Fruit fly (Drosophila melanogaster) whole organism, embryonic: ENCODE measurements around the gene kis.
A peak's percentile ranks its signal among the peaks of the same experiment; 100 is the strongest.

Experiments
- Blimp-1 ChIP-seq: fragments of 200-800 bp; sonication (Bioruptor generic); optimal IDR thresholded peaks from 3 replicates; lab custom pipeline; 2018; ENCODE audit warnings: missing biosample characterization, missing genetic modification characterization, mild to moderate bottlenecking, moderate library complexity, missing genetic modification reagents
- CG10654 ChIP-seq: fragments of 200-800 bp; sonication (Bioruptor generic); optimal IDR thresholded peaks from 2 replicates; lab custom pipeline; 2016; ENCODE audit warnings: missing biosample characterization, missing genetic modification characterization
- CG11093 ChIP-seq: fragments of 200-800 bp; sonication (Bioruptor generic); IDR thresholded peaks from 3 replicates; pipeline ENCODE4 v1.3.6; 2022; ENCODE audit warnings: missing biosample characterization, missing genetic modification characterization
- CG11504 ChIP-seq: fragments of 200-800 bp; sonication (Bioruptor generic); optimal IDR thresholded peaks from 3 replicates; lab custom pipeline; 2019; ENCODE audit warnings: missing biosample characterization, mild to moderate bottlenecking, missing genetic modification characterization, moderate library complexity
- CG12155 ChIP-seq: fragments of 200-800 bp; sonication (Bioruptor generic); optimal IDR thresholded peaks from 3 replicates; lab custom pipeline; 2016; ENCODE audit warnings: missing biosample characterization, missing genetic modification characterization
- CG12219 ChIP-seq: fragments of 200-800 bp; sonication (Bioruptor generic); optimal IDR thresholded peaks from 3 replicates; lab custom pipeline; 2018; ENCODE audit warnings: missing biosample characterization, mild to moderate bottlenecking, missing genetic modification characterization
- CG12236 ChIP-seq: fragments of 200-800 bp; sonication (Bioruptor generic); optimal IDR thresholded peaks from 2 replicates; lab custom pipeline; 2016; ENCODE audit warnings: missing biosample characterization, missing genetic modification characterization
- CG12299 ChIP-seq: fragments of 200-800 bp; sonication (Bioruptor generic); optimal IDR thresholded peaks from 2 replicates; lab custom pipeline; 2018; ENCODE audit warnings: missing biosample characterization, mild to moderate bottlenecking, missing genetic modification characterization
- CG1233 ChIP-seq: fragments of 200-800 bp; sonication (Bioruptor generic); optimal IDR thresholded peaks from 4 replicates; lab custom pipeline; 2018; ENCODE audit warnings: missing biosample characterization, mild to moderate bottlenecking, missing genetic modification characterization
- CG14441 ChIP-seq: fragments of 200-800 bp; sonication (Bioruptor generic); IDR thresholded peaks from 2 replicates; pipeline ENCODE4 v1.3.6; 2022; ENCODE audit warnings: missing biosample characterization, missing genetic modification characterization
- CG17186 ChIP-seq: fragments of 200-800 bp; sonication (Bioruptor generic); optimal IDR thresholded peaks from 3 replicates; lab custom pipeline; 2017; ENCODE audit warnings: missing biosample characterization, missing genetic modification reagents, missing genetic modification characterization
- CG2120 ChIP-seq: fragments of 200-800 bp; sonication (Bioruptor generic); optimal IDR thresholded peaks from 3 replicates; lab custom pipeline; 2016; ENCODE audit warnings: missing biosample characterization, missing genetic modification characterization
- CG31224 ChIP-seq: fragments of 200-800 bp; sonication (Bioruptor generic); IDR thresholded peaks from 2 replicates; pipeline ENCODE4 v1.3.6; 2022; ENCODE audit warnings: missing biosample characterization, missing genetic modification characterization
- CG33557 ChIP-seq: fragments of 200-800 bp; sonication (Bioruptor generic); optimal IDR thresholded peaks from 2 replicates; lab custom pipeline; 2019; ENCODE audit warnings: missing biosample characterization, mild to moderate bottlenecking, missing genetic modification characterization, moderate library complexity
- CG3407 ChIP-seq: fragments of 200-800 bp; sonication (Bioruptor generic); optimal IDR thresholded peaks from 2 replicates; lab custom pipeline; 2018; ENCODE audit warnings: missing biosample characterization, mild to moderate bottlenecking, missing genetic modification characterization
- CG3847 ChIP-seq: fragments of 200-800 bp; sonication (Bioruptor generic); IDR thresholded peaks from 2 replicates; pipeline ENCODE4 v1.3.6; 2022; ENCODE audit warnings: missing biosample characterization, missing genetic modification characterization
- CG6254 ChIP-seq: fragments of 200-800 bp; sonication (Bioruptor generic); optimal IDR thresholded peaks from 3 replicates; lab custom pipeline; 2017; ENCODE audit warnings: mild to moderate bottlenecking, missing biosample characterization, missing genetic modification reagents, missing genetic modification characterization
- CG6654 ChIP-seq: fragments of 200-800 bp; sonication (Bioruptor generic); optimal IDR thresholded peaks from 2 replicates; lab custom pipeline; 2017; ENCODE audit warnings: missing biosample characterization, mild to moderate bottlenecking, missing genetic modification characterization
- CG7839 ChIP-seq: fragments of 200-800 bp; sonication (Bioruptor generic); optimal IDR thresholded peaks from 3 replicates; lab custom pipeline; 2018; ENCODE audit warnings: missing biosample characterization, mild to moderate bottlenecking, missing genetic modification characterization, moderate library complexity
- CG8388 ChIP-seq: fragments of 200-800 bp; sonication (Bioruptor generic); optimal IDR thresholded peaks from 2 replicates; lab custom pipeline; 2019; ENCODE audit warnings: missing biosample characterization, mild to moderate bottlenecking, missing genetic modification characterization, moderate library complexity
- CG9215 ChIP-seq: fragments of 200-800 bp; sonication (Bioruptor generic); IDR thresholded peaks from 2 replicates; pipeline ENCODE4 v1.3.6; 2022; ENCODE audit warnings: missing biosample characterization, missing genetic modification characterization
- CG9817 ChIP-seq: fragments of 200-800 bp; sonication (Bioruptor generic); optimal IDR thresholded peaks from 2 replicates; lab custom pipeline; 2018; ENCODE audit warnings: missing biosample characterization, mild to moderate bottlenecking, missing genetic modification characterization, moderate library complexity
- Dek ChIP-seq: fragments of 200-800 bp; sonication (Bioruptor generic); optimal IDR thresholded peaks from 3 replicates; lab custom pipeline; 2019; ENCODE audit warnings: missing biosample characterization, mild to moderate bottlenecking, missing genetic modification characterization, moderate library complexity
- Eip74EF ChIP-seq, 2 experiments: fragments of 200-800 bp in 1 of 2; fragments of >200 bp in 1 of 2; sonication (Bioruptor generic) in 1 of 2; optimal IDR thresholded peaks; 2 replicates each; lab custom pipeline; 2017 to 2019; ENCODE audit warnings: missing biosample characterization in 2 of 2, missing genetic modification characterization in 2 of 2, mild to moderate bottlenecking in 1 of 2, moderate library complexity in 1 of 2
- HHEX ChIP-seq: fragments of 200-800 bp; sonication (Bioruptor generic); optimal IDR thresholded peaks from 3 replicates; lab custom pipeline; 2017; ENCODE audit warnings: missing biosample characterization, mild to moderate bottlenecking, missing genetic modification characterization, missing genetic modification reagents
- Ptx1 ChIP-seq: fragments of 200-800 bp; sonication (Bioruptor generic); IDR thresholded peaks from 2 replicates; pipeline ENCODE4 v1.3.6; 2022; ENCODE audit warnings: missing biosample characterization, missing genetic modification characterization
- Sox100B ChIP-seq: fragments of 200-800 bp; sonication (Bioruptor generic); optimal IDR thresholded peaks from 3 replicates; lab custom pipeline; 2018; ENCODE audit warnings: missing biosample characterization, mild to moderate bottlenecking, missing genetic modification characterization
- Trl ChIP-seq, 3 experiments: fragments of >200 bp in 2 of 3; fragments of 200-800 bp in 1 of 3; sonication (Bioruptor generic) in 1 of 3; optimal IDR thresholded peaks; 2 replicates in 1 of 3; 3 replicates in 2 of 3; lab custom pipeline; 2016 to 2017; ENCODE audit warnings: missing biosample characterization in 1 of 3, missing genetic modification characterization in 1 of 3
- amos ChIP-seq: fragments of 200-800 bp; sonication (Bioruptor generic); IDR thresholded peaks from 2 replicates; pipeline ENCODE4 v1.3.6; 2022; ENCODE audit warnings: missing biosample characterization, missing genetic modification characterization; ENCODE audit not compliant: partially characterized antibody
- bbx ChIP-seq: fragments of 200-800 bp; sonication (Bioruptor generic); IDR thresholded peaks from 2 replicates; pipeline ENCODE4 v1.3.6; 2022; ENCODE audit warnings: missing biosample characterization, missing genetic modification characterization; ENCODE audit not compliant: partially characterized antibody
- cato ChIP-seq: fragments of 200-800 bp; sonication (Bioruptor generic); optimal IDR thresholded peaks from 2 replicates; lab custom pipeline; 2016; ENCODE audit warnings: missing biosample characterization, missing genetic modification characterization, borderline replicate concordance
- crc ChIP-seq: fragments of 200-800 bp; sonication (Bioruptor generic); optimal IDR thresholded peaks from 2 replicates; lab custom pipeline; 2016; ENCODE audit warnings: missing biosample characterization, missing genetic modification characterization
- croc ChIP-seq: fragments of 200-800 bp; sonication (Bioruptor generic); conservative IDR thresholded peaks from 3 replicates; pipeline ENCODE4 v1.3.6; 2022; ENCODE audit warnings: missing biosample characterization, missing genetic modification characterization
- cwo ChIP-seq: fragments of 200-800 bp; sonication (Bioruptor generic); optimal IDR thresholded peaks from 3 replicates; lab custom pipeline; 2017; ENCODE audit warnings: missing biosample characterization, missing genetic modification characterization, mild to moderate bottlenecking, moderate library complexity, missing genetic modification reagents
- grau ChIP-seq: fragments of 200-800 bp; optimal IDR thresholded peaks from 3 replicates; lab custom pipeline; 2019; ENCODE audit warnings: missing biosample characterization, mild to moderate bottlenecking, missing genetic modification characterization, moderate library complexity
- gt ChIP-seq: fragments of 200-800 bp; sonication (Bioruptor generic); IDR thresholded peaks from 2 replicates; pipeline ENCODE4 v1.3.6; 2022; ENCODE audit warnings: missing biosample characterization, missing genetic modification characterization
- lab ChIP-seq: fragments of 200-800 bp; sonication (Bioruptor generic); optimal IDR thresholded peaks from 3 replicates; lab custom pipeline; 2017; ENCODE audit warnings: missing biosample characterization, missing genetic modification characterization, mild to moderate bottlenecking, moderate library complexity, missing genetic modification reagents
- mld ChIP-seq: fragments of 200-800 bp; sonication (Bioruptor generic); IDR thresholded peaks from 3 replicates; pipeline ENCODE4 v1.3.6; 2022; ENCODE audit warnings: missing biosample characterization, missing genetic modification characterization; ENCODE audit not compliant: partially characterized antibody
- ranshi ChIP-seq: fragments of 200-800 bp; sonication (Bioruptor generic); IDR thresholded peaks from 2 replicates; pipeline ENCODE4 v1.3.6; 2022; ENCODE audit warnings: missing biosample characterization, missing genetic modification characterization
- sd ChIP-seq: fragments of 200-800 bp; sonication (Bioruptor generic); optimal IDR thresholded peaks from 3 replicates; lab custom pipeline; 2018; ENCODE audit warnings: missing biosample characterization, mild to moderate bottlenecking, missing genetic modification characterization, moderate library complexity
- sisA ChIP-seq: fragments of 200-800 bp; sonication (Bioruptor generic); IDR thresholded peaks from 2 replicates; pipeline ENCODE4 v1.3.6; 2022; ENCODE audit warnings: missing biosample characterization, missing genetic modification characterization
- sug ChIP-seq: fragments of 200-800 bp; optimal IDR thresholded peaks from 2 replicates; lab custom pipeline; 2019; ENCODE audit warnings: missing biosample characterization, mild to moderate bottlenecking, missing genetic modification characterization, moderate library complexity
- tap ChIP-seq: fragments of 200-800 bp; optimal IDR thresholded peaks from 3 replicates; lab custom pipeline; 2019; ENCODE audit warnings: missing biosample characterization, mild to moderate bottlenecking, missing genetic modification characterization, moderate library complexity
- tio ChIP-seq: fragments of 200-800 bp; sonication (Bioruptor generic); optimal IDR thresholded peaks from 2 replicates; lab custom pipeline; 2017; ENCODE audit warnings: missing biosample characterization, missing genetic modification characterization, inconsistent platforms
- twi ChIP-seq: fragments of 200-800 bp; optimal IDR thresholded peaks from 2 replicates; lab custom pipeline; 2019; ENCODE audit warnings: missing biosample characterization, mild to moderate bottlenecking, missing genetic modification characterization, moderate library complexity
- z ChIP-seq: fragments of 200-800 bp; sonication (Bioruptor generic); IDR thresholded peaks from 3 replicates; pipeline ENCODE4 v1.3.6; 2022; ENCODE audit warnings: missing biosample characterization, missing genetic modification characterization
- zfh2 ChIP-seq: fragments of 200-800 bp; sonication (Bioruptor generic); optimal IDR thresholded peaks from 2 replicates; lab custom pipeline; 2016; ENCODE audit warnings: missing biosample characterization, missing genetic modification characterization

Gene kis

DNA sequence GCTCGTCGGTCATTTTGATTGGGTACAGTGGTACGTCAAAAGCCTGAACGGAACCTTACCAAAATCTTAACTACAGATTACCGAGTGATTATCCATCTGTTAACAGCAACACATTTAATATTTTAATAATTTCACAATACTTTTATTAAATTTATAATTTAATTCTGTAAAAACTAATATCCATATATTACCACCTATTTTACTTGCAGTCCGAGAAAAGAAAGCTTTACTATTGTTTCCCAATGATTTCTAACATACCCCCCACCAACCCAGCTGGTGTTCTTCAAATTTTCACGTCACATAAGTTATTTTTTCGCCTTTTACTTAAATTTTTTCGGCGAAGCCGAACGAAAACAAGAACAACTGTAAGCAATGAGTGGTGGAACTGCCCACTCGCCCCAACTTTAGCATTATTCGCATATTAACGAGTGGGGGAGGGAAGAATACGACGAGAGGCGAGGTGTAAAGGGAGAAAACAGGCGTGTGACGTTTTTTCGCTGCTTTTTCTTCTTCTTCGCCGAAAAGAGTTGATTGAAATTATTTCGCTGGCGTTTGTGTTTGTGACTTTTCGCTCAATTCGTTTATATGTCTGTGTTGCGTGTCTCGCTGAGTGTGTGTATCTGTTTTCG lies 2.7 kb downstream of the kis start (continued):
- TF ChIP-seq CG6654 (GFP tag; lab: Kevin White, UChicago) = peak; percentile 39
- TF ChIP-seq CG9215 (GFP tag; lab: Robert Waterston, UW) = peak; percentile 61; the same call in 1 of the 2 replicates
- TF ChIP-seq ranshi (GFP tag; lab: Robert Waterston, UW) = peak; percentile 56; the same call in 1 of the 2 replicates
- TF ChIP-seq CG6254 (GFP tag; lab: Kevin White, UChicago) = peak; percentile 20
- peak; percentile 9 for TF ChIP-seq CG3407 (GFP tag; lab: Kevin White, UChicago)
- no peak for TF ChIP-seq twi (tag; lab: Kevin White, UChicago)
- peak; percentile 7 for TF ChIP-seq cato (GFP tag; lab: Kevin White, UChicago)
- no peak for TF ChIP-seq gt (GFP tag; lab: Robert Waterston, UW)
- TF ChIP-seq Trl (optimal IDR thresholded peaks at IDR 0.05; lab: Kevin White, UChicago) = peak in 1 of 2 experiments; percentile 45
- no peak for TF ChIP-seq Trl (GFP tag; optimal IDR thresholded peaks at IDR 0.05; lab: Kevin White, UChicago)
- 0 out of 2 replicates have a peak, but pooled peaks have one; percentile 12 for TF ChIP-seq sisA (GFP tag; lab: Robert Waterston, UW)
- peak; percentile 99 for TF ChIP-seq CG12155
- no peak for TF ChIP-seq CG33557 (GFP tag; lab: Kevin White, UChicago)
- peak; percentile 66 for TF ChIP-seq CG2120 (GFP tag; lab: Kevin White, UChicago)
- TF ChIP-seq z (GFP tag; lab: Robert Waterston, UW) = no peak
- TF ChIP-seq Eip74EF (GFP tag; optimal IDR thresholded peaks at IDR 0.05; lab: Kevin White, UChicago) = peak in 1 of 2 experiments; percentile 10
- TF ChIP-seq CG8388 (GFP tag; lab: Kevin White, UChicago) = peak; percentile 29
- 0 out of 2 replicates have a peak, but pooled peaks have one; percentile 38 for TF ChIP-seq CG14441
- TF ChIP-seq cwo (GFP tag; lab: Kevin White, UChicago) = peak; percentile 85
- peak; percentile 61 for TF ChIP-seq sd (tag; lab: Kevin White, UChicago)
- TF ChIP-seq CG3847 (GFP tag; lab: Robert Waterston, UW) = peak; percentile 45; the same call in 1 of the 2 replicates
- TF ChIP-seq crc (GFP tag; lab: Kevin White, UChicago) = no peak
- TF ChIP-seq Ptx1 = peak; percentile 55
- 0 out of 3 replicates have a peak, but pooled peaks have one; percentile 40 for TF ChIP-seq CG11093 (GFP tag; lab: Robert Waterston, UW)
- TF ChIP-seq bbx (GFP tag; lab: Robert Waterston, UW) = no peak
- TF ChIP-seq grau (tag; lab: Kevin White, UChicago) = peak; percentile 94
- peak; percentile 73 for TF ChIP-seq HHEX (GFP tag; lab: Kevin White, UChicago)
- TF ChIP-seq zfh2 (GFP tag; lab: Kevin White, UChicago) = peak; percentile 24
- TF ChIP-seq lab (GFP tag; lab: Kevin White, UChicago) = peak; percentile 87
- peak; percentile 55 for TF ChIP-seq sug
- TF ChIP-seq mld (GFP tag; lab: Robert Waterston, UW) = no peak
- peak; percentile 22 for TF ChIP-seq CG10654 (GFP tag; lab: Kevin White, UChicago)
- peak; percentile 38 for TF ChIP-seq CG9817 (tag; lab: Kevin White, UChicago)
- peak; percentile 14; the same call in 1 of the 2 replicates for TF ChIP-seq amos (GFP tag; lab: Robert Waterston, UW)
- TF ChIP-seq Sox100B (GFP tag; lab: Kevin White, UChicago) = peak; percentile 50
- TF ChIP-seq croc (GFP tag; lab: Robert Waterston, UW) = no peak
- peak; percentile 43 for TF ChIP-seq Blimp-1 (GFP tag; lab: Kevin White, UChicago)
- TF ChIP-seq CG1233 (GFP tag; lab: Kevin White, UChicago) = peak; percentile 41
- TF ChIP-seq CG17186 = no peak
- peak; percentile 33 for TF ChIP-seq tio
- peak; percentile 9 for TF ChIP-seq CG12219
- TF ChIP-seq Dek (tag; lab: Kevin White, UChicago) = peak; percentile 63
- TF ChIP-seq CG11504 = peak; percentile 66
- TF ChIP-seq tap = peak; percentile 49
- TF ChIP-seq CG7839 (tag; lab: Kevin White, UChicago) = peak; percentile 72
- TF ChIP-seq CG31224 = 0 out of 2 replicates have a peak, but pooled peaks have one; percentile 10
- no peak for TF ChIP-seq CG12236
- no peak for TF ChIP-seq CG12299 (tag; lab: Kevin White, UChicago)
